Worm (Caenorhabditis elegans) whole organism, L2 larva: ENCODE results near the gene cone-1.

Experiments
- C34F6.9 ChIP-seq: fragments of 150-350 bp; optimal IDR thresholded peaks from 2 replicates; lab custom pipeline; 2014; ENCODE audit warnings: missing biosample characterization, missing genetic modification characterization
- F13H6.1 ChIP-seq: sonication (generic microtip); optimal IDR thresholded peaks from 2 replicates; lab custom pipeline; 2016; ENCODE audit warnings: missing genetic modification characterization, missing compliant biosample characterization
- Y55F3AM.14 ChIP-seq: fragments of 200-800 bp; sonication (Bioruptor generic); optimal IDR thresholded peaks from 2 replicates; lab custom pipeline; 2018; ENCODE audit warnings: mild to moderate bottlenecking, missing genetic modification characterization, missing compliant biosample characterization
- ZK546.5 ChIP-seq: sonication (generic microtip); optimal IDR thresholded peaks from 2 replicates; lab custom pipeline; 2017; ENCODE audit warnings: missing biosample characterization, missing genetic modification characterization
- alr-1 ChIP-seq: fragments of 150-350 bp; optimal IDR thresholded peaks from 2 replicates; lab custom pipeline; 2014; ENCODE audit warnings: missing biosample characterization, missing genetic modification characterization
- aly-2 ChIP-seq: fragments of 150-350 bp; optimal IDR thresholded peaks from 2 replicates; lab custom pipeline; 2014; ENCODE audit warnings: missing biosample characterization, missing genetic modification characterization
- ama-1 ChIP-seq: fragments of 150-350 bp; optimal IDR thresholded peaks from 2 replicates; lab custom pipeline; 2018; ENCODE audit warnings: inconsistent platforms
- blmp-1 ChIP-seq: sonication (generic microtip); optimal IDR thresholded peaks from 2 replicates; lab custom pipeline; 2017; ENCODE audit warnings: missing genetic modification characterization, mild to moderate bottlenecking, missing compliant biosample characterization, antibody characterized with exemption, moderate library complexity; ENCODE audit not compliant: insufficient read depth
- ceh-82 ChIP-seq: fragments of 150-350 bp; optimal IDR thresholded peaks from 2 replicates; lab custom pipeline; 2014; ENCODE audit warnings: missing biosample characterization, missing genetic modification characterization
- crh-2 ChIP-seq: sonication (generic microtip); optimal IDR thresholded peaks from 2 replicates; lab custom pipeline; 2017; ENCODE audit warnings: missing biosample characterization, missing genetic modification characterization
- dmd-4 ChIP-seq: sonication (generic microtip); optimal IDR thresholded peaks from 2 replicates; lab custom pipeline; 2017; ENCODE audit warnings: missing biosample characterization, missing genetic modification characterization
- egl-27 ChIP-seq: sonication (generic microtip); optimal IDR thresholded peaks from 3 replicates; lab custom pipeline; 2017; ENCODE audit warnings: missing biosample characterization, missing genetic modification reagents, missing genetic modification characterization
- elt-1 ChIP-seq: fragments of 150-350 bp; optimal IDR thresholded peaks from 2 replicates; lab custom pipeline; 2014; ENCODE audit warnings: missing biosample characterization, missing genetic modification characterization
- elt-3 ChIP-seq: sonication (generic microtip); optimal IDR thresholded peaks from 2 replicates; lab custom pipeline; 2017; ENCODE audit warnings: missing biosample characterization, missing genetic modification characterization
- fos-1 ChIP-seq: fragments of 150-350 bp; optimal IDR thresholded peaks from 2 replicates; lab custom pipeline; 2014; ENCODE audit warnings: missing biosample characterization, missing genetic modification characterization
- gmeb-1 ChIP-seq: fragments of 150-350 bp; optimal IDR thresholded peaks from 2 replicates; lab custom pipeline; 2014; ENCODE audit warnings: missing biosample characterization, missing genetic modification characterization
- lin-11 ChIP-seq: fragments of 150-350 bp; sonication (generic microtip); optimal IDR thresholded peaks from 2 replicates; lab custom pipeline; 2014; ENCODE audit warnings: missing biosample characterization, missing genetic modification characterization, inconsistent platforms, mixed read lengths
- lin-13 ChIP-seq: fragments of 150-350 bp; optimal IDR thresholded peaks from 2 replicates; lab custom pipeline; 2014; ENCODE audit warnings: missing biosample characterization, missing genetic modification reagents, missing genetic modification characterization
- lin-39 ChIP-seq: fragments of 150-350 bp; optimal IDR thresholded peaks from 2 replicates; lab custom pipeline; 2014; ENCODE audit warnings: missing biosample characterization, missing genetic modification reagents, missing genetic modification characterization
- lsy-2 ChIP-seq, 2 experiments: fragments of 150-350 bp in 1 of 2; sonication (generic microtip) in 1 of 2; optimal IDR thresholded peaks; 2 replicates each; lab custom pipeline; 2014 to 2017; ENCODE audit warnings: missing biosample characterization in 2 of 2, missing genetic modification characterization in 2 of 2
- mab-5 ChIP-seq: fragments of 150-350 bp; optimal IDR thresholded peaks from 2 replicates; lab custom pipeline; 2014; ENCODE audit warnings: missing biosample characterization, missing genetic modification characterization
- mbf-1 ChIP-seq: sonication (generic microtip); optimal IDR thresholded peaks from 2 replicates; lab custom pipeline; 2017; ENCODE audit warnings: missing biosample characterization, missing genetic modification characterization
- mdl-1 ChIP-seq, 2 experiments: fragments of 150-350 bp in 1 of 2; sonication (generic microtip) in 1 of 2; optimal IDR thresholded peaks; 2 replicates each; lab custom pipeline; 2017; ENCODE audit warnings: missing biosample characterization in 2 of 2, missing genetic modification characterization in 2 of 2
- nhr-10 ChIP-seq: sonication (generic microtip); optimal IDR thresholded peaks from 2 replicates; lab custom pipeline; 2017; ENCODE audit warnings: missing biosample characterization, missing genetic modification characterization
- nhr-11 ChIP-seq: fragments of 150-350 bp; optimal IDR thresholded peaks from 2 replicates; lab custom pipeline; 2014; ENCODE audit warnings: missing biosample characterization, missing genetic modification characterization
- nhr-12 ChIP-seq: fragments of 150-350 bp; optimal IDR thresholded peaks from 2 replicates; lab custom pipeline; 2014; ENCODE audit warnings: missing biosample characterization, missing genetic modification characterization
- nhr-129 ChIP-seq: fragments of 150-350 bp; optimal IDR thresholded peaks from 2 replicates; lab custom pipeline; 2014; ENCODE audit warnings: missing biosample characterization, missing genetic modification characterization
- nhr-21 ChIP-seq: fragments of 150-350 bp; optimal IDR thresholded peaks from 2 replicates; lab custom pipeline; 2014; ENCODE audit warnings: missing biosample characterization, missing genetic modification characterization
- nhr-23 ChIP-seq: fragments of 150-350 bp; optimal IDR thresholded peaks from 2 replicates; lab custom pipeline; 2014; ENCODE audit warnings: missing biosample characterization, missing genetic modification reagents, missing genetic modification characterization
- nhr-237 ChIP-seq: fragments of 150-350 bp; optimal IDR thresholded peaks from 2 replicates; lab custom pipeline; 2014; ENCODE audit warnings: missing biosample characterization, missing genetic modification characterization
- nhr-25 ChIP-seq: fragments of 150-350 bp; sonication (generic microtip); optimal IDR thresholded peaks from 3 replicates; lab custom pipeline; 2014; ENCODE audit warnings: missing biosample characterization, missing genetic modification characterization
- nhr-77 ChIP-seq: fragments of 150-350 bp; optimal IDR thresholded peaks from 2 replicates; lab custom pipeline; 2014; ENCODE audit warnings: missing biosample characterization, missing genetic modification characterization
- peb-1 ChIP-seq: fragments of 150-350 bp; optimal IDR thresholded peaks from 2 replicates; lab custom pipeline; 2014; ENCODE audit warnings: missing biosample characterization, missing genetic modification characterization
- sem-4 ChIP-seq: fragments of 150-350 bp; optimal IDR thresholded peaks from 2 replicates; lab custom pipeline; 2014; ENCODE audit warnings: missing biosample characterization, missing genetic modification reagents, missing genetic modification characterization
- sma-3 ChIP-seq: sonication (generic microtip); optimal IDR thresholded peaks from 2 replicates; lab custom pipeline; 2016; ENCODE audit warnings: missing genetic modification reagents, missing genetic modification characterization, missing compliant biosample characterization
- sma-9 ChIP-seq, 2 experiments: fragments of 150-350 bp in 1 of 2; sonication (generic microtip) in 1 of 2; optimal IDR thresholded peaks; 2 replicates each; lab custom pipeline; 2014 to 2016; ENCODE audit warnings: missing genetic modification characterization in 2 of 2, mild to moderate bottlenecking in 1 of 2, missing biosample characterization in 1 of 2, missing compliant biosample characterization in 1 of 2, missing genetic modification reagents in 1 of 2, moderate library complexity in 1 of 2
- snpc-4 ChIP-seq: fragments of 150-350 bp; optimal IDR thresholded peaks from 2 replicates; lab custom pipeline; 2014; ENCODE audit warnings: missing biosample characterization, missing genetic modification characterization
- unc-39 ChIP-seq: fragments of 150-350 bp; optimal IDR thresholded peaks from 2 replicates; lab custom pipeline; 2014; ENCODE audit warnings: missing biosample characterization, missing genetic modification characterization
- unc-55 ChIP-seq: fragments of 150-350 bp; sonication (generic microtip); optimal IDR thresholded peaks from 3 replicates; lab custom pipeline; 2014; ENCODE audit warnings: missing biosample characterization, missing genetic modification reagents, missing genetic modification characterization
- zag-1 ChIP-seq: fragments of 150-350 bp; optimal IDR thresholded peaks from 2 replicates; lab custom pipeline; 2014; ENCODE audit warnings: missing biosample characterization, missing genetic modification characterization
- ztf-11 ChIP-seq: sonication (generic microtip); optimal IDR thresholded peaks from 2 replicates; lab custom pipeline; 2017; ENCODE audit warnings: missing biosample characterization, missing genetic modification characterization
- ztf-4 ChIP-seq: fragments of 150-350 bp; optimal IDR thresholded peaks from 2 replicates; lab custom pipeline; 2014; ENCODE audit warnings: missing biosample characterization, missing genetic modification characterization

Gene cone-1

ce11 chrIII:2528621-2529113 lies 1.7 kb upstream of the cone-1 start, which contains the start of the genes Y54F10AM.15, rbc-2 and ndua-8 (continued):
- TF ChIP-seq ztf-4 (tag; lab: Kevin White, UChicago) (peak; percentile 88), ZK546.5 (tag; lab: Kevin White, UChicago) (peak; percentile 67)

ce11 chrIII:2532716-2533115 lies 2.3 kb downstream of the cone-1 start:
- TF ChIP-seq crh-2 (tag; lab: Kevin White, UChicago) (peak; percentile 43), nhr-129 (peak; percentile 61), nhr-10 (tag; lab: Kevin White, UChicago) (no peak), ztf-11 (no peak), mdl-1 (tag; optimal IDR thresholded peaks at IDR 0.05; lab: Kevin White, UChicago) (peak in 1 of 2 experiments; percentile 41), nhr-77 (tag; lab: Kevin White, UChicago) (no peak), sma-3 (no peak), mab-5 (peak; percentile 54), zag-1 (tag; lab: Kevin White, UChicago) (peak; percentile 69), alr-1 (tag; lab: Kevin White, UChicago) (no peak), lin-39 (no peak), nhr-12 (tag; lab: Kevin White, UChicago) (no peak), C34F6.9 (tag; lab: Kevin White, UChicago) (peak; percentile 87), unc-55 (peak; percentile 56), lin-11 (tag; lab: Kevin White, UChicago) (peak; percentile 73), gmeb-1 (no peak), lin-13 (GFP tag; lab: Kevin White, UChicago) (peak; percentile 48), blmp-1 (tag; lab: Kevin White, UChicago) (no peak), ztf-4 (tag; lab: Kevin White, UChicago) (no peak), lsy-2 (tag; optimal IDR thresholded peaks at IDR 0.05; lab: Kevin White, UChicago) (peak in 1 of 2 experiments; percentile 54)

ce11 chrIII:2535122-2535521 lies 4.7 kb downstream of the cone-1 start:
- no peak for TF ChIP-seq snpc-4 (tag; lab: Kevin White, UChicago)
- TF ChIP-seq lin-39, result no peak
- TF ChIP-seq lin-11 (tag; lab: Kevin White, UChicago), result peak; percentile 10
- no peak for TF ChIP-seq ama-1 (lab: Kevin White, UChicago)
- TF ChIP-seq elt-3 (tag; lab: Kevin White, UChicago), result no peak
- TF ChIP-seq sma-9 (GFP tag; optimal IDR thresholded peaks at IDR 0.05; lab: Kevin White, UChicago), result no peak
- TF ChIP-seq sma-9 (tag; optimal IDR thresholded peaks at IDR 0.05; lab: Kevin White, UChicago), result no peak
- peak; percentile 73 for TF ChIP-seq C34F6.9 (tag; lab: Kevin White, UChicago)
- TF ChIP-seq ZK546.5 (tag; lab: Kevin White, UChicago), result no peak
- no peak for TF ChIP-seq ztf-4 (tag; lab: Kevin White, UChicago)
- TF ChIP-seq unc-55, result peak; percentile 78
- TF ChIP-seq nhr-21 (tag; lab: Kevin White, UChicago), result no peak
- no peak for TF ChIP-seq nhr-11 (tag; lab: Kevin White, UChicago)
- peak; percentile 47 for TF ChIP-seq crh-2 (tag; lab: Kevin White, UChicago)
- TF ChIP-seq nhr-129, result peak; percentile 6
- no peak for TF ChIP-seq ceh-82 (tag; lab: Kevin White, UChicago)
- no peak for TF ChIP-seq sma-3
- TF ChIP-seq nhr-237 (tag; lab: Kevin White, UChicago), result no peak
- no peak for TF ChIP-seq gmeb-1
- TF ChIP-seq nhr-77 (tag; lab: Kevin White, UChicago), result no peak
- TF ChIP-seq alr-1 (tag; lab: Kevin White, UChicago), result no peak
- no peak for TF ChIP-seq sem-4 (tag; lab: Kevin White, UChicago)
- peak in 1 of 2 experiments; percentile 54 for TF ChIP-seq lsy-2 (tag; optimal IDR thresholded peaks at IDR 0.05; lab: Kevin White, UChicago)
- TF ChIP-seq nhr-23 (tag; lab: Kevin White, UChicago), result no peak
- TF ChIP-seq aly-2 (tag; lab: Kevin White, UChicago), result no peak
- peak; percentile 18 for TF ChIP-seq lin-13 (GFP tag; lab: Kevin White, UChicago)
- no peak for TF ChIP-seq peb-1 (tag; lab: Kevin White, UChicago)
- peak; percentile 23 for TF ChIP-seq mab-5
- no peak for TF ChIP-seq mbf-1
- TF ChIP-seq blmp-1 (tag; lab: Kevin White, UChicago), result no peak
- peak in 1 of 2 experiments; percentile 8 for TF ChIP-seq mdl-1 (tag; optimal IDR thresholded peaks at IDR 0.05; lab: Kevin White, UChicago)
- TF ChIP-seq egl-27 (tag; lab: Kevin White, UChicago), result no peak
- no peak for TF ChIP-seq fos-1
- no peak for TF ChIP-seq Y55F3AM.14 (GFP tag; lab: Kevin White, UChicago)
- TF ChIP-seq dmd-4 (tag; lab: Kevin White, UChicago), result no peak
- TF ChIP-seq elt-1, result no peak
- TF ChIP-seq F13H6.1 (tag; lab: Kevin White, UChicago), result peak; percentile 11
- peak; percentile 72 for TF ChIP-seq zag-1 (tag; lab: Kevin White, UChicago)
- no peak for TF ChIP-seq nhr-25 (tag; lab: Kevin White, UChicago)
- TF ChIP-seq unc-39 (tag; lab: Kevin White, UChicago), result no peak
- TF ChIP-seq, all 48 proteins: peak for 11
